Worm (Caenorhabditis elegans) whole organism, L1 larva: ENCODE data around the gene F46C5.4.

Experiments used
- C04F5.9 ChIP-seq: sonication (generic microtip); optimal IDR thresholded peaks from 2 replicates; lab custom pipeline; 2016; ENCODE audit warnings: missing genetic modification characterization, missing compliant biosample characterization
- C16A3.4 ChIP-seq: fragments of 150-350 bp; optimal IDR thresholded peaks from 2 replicates; lab custom pipeline; 2014; ENCODE audit warnings: missing biosample characterization, missing genetic modification characterization
- C34B4.2 ChIP-seq: sonication (generic microtip); optimal IDR thresholded peaks from 2 replicates; lab custom pipeline; 2017; ENCODE audit warnings: mild to moderate bottlenecking, missing genetic modification characterization, missing compliant biosample characterization
- F16B12.6 ChIP-seq: fragments of 150-350 bp; optimal IDR thresholded peaks from 2 replicates; lab custom pipeline; 2014; ENCODE audit warnings: missing biosample characterization, missing genetic modification characterization
- alr-1 ChIP-seq: fragments of 200-800 bp; sonication (Bioruptor generic); optimal IDR thresholded peaks from 2 replicates; lab custom pipeline; 2018; ENCODE audit warnings: borderline replicate concordance, mild to moderate bottlenecking, missing genetic modification characterization, missing compliant biosample characterization
- aly-2 ChIP-seq: fragments of 150-350 bp; optimal IDR thresholded peaks from 2 replicates; lab custom pipeline; 2014; ENCODE audit warnings: missing biosample characterization, missing genetic modification characterization
- ceh-63 ChIP-seq: fragments of 200-800 bp; sonication (Bioruptor generic); optimal IDR thresholded peaks from 2 replicates; lab custom pipeline; 2018; ENCODE audit warnings: mild to moderate bottlenecking, missing genetic modification characterization, missing compliant biosample characterization
- ceh-88 ChIP-seq: fragments of 200-800 bp; sonication (Bioruptor generic); IDR thresholded peaks from 2 replicates; pipeline ENCODE4 v1.3.6; 2022; ENCODE audit warnings: missing genetic modification characterization, missing compliant biosample characterization
- ceh-90 ChIP-seq: sonication (generic microtip); optimal IDR thresholded peaks from 2 replicates; lab custom pipeline; 2016; ENCODE audit warnings: missing genetic modification characterization, missing compliant biosample characterization
- ces-1 ChIP-seq: fragments of 150-350 bp; optimal IDR thresholded peaks from 2 replicates; lab custom pipeline; 2014; ENCODE audit warnings: missing biosample characterization, missing genetic modification reagents, missing genetic modification characterization
- dpl-1 ChIP-seq, 3 experiments: fragments of 150-350 bp in 2 of 3; sonication (generic microtip) in 1 of 3; optimal IDR thresholded peaks; 2 replicates each; lab custom pipeline; 2014 to 2017; ENCODE audit warnings: missing biosample characterization in 3 of 3, missing genetic modification characterization in 3 of 3, missing genetic modification reagents in 3 of 3
- efl-1 ChIP-seq, 4 experiments: fragments of 150-350 bp; optimal IDR thresholded peaks in 3 of 4; peaks in 1 of 4; 1 replicate in 1 of 4; 2 replicates in 3 of 4; lab custom pipeline; 2014; ENCODE audit warnings: missing biosample characterization in 2 of 4, missing genetic modification characterization in 2 of 4, missing genetic modification reagents in 2 of 4
- egl-13 ChIP-seq: sonication (generic microtip); optimal IDR thresholded peaks from 2 replicates; lab custom pipeline; 2016; ENCODE audit warnings: missing genotype, missing genetic modification reagents, missing genetic modification characterization, missing compliant biosample characterization
- elt-2 ChIP-seq: sonication (generic microtip); optimal IDR thresholded peaks from 2 replicates; lab custom pipeline; 2016; ENCODE audit warnings: missing genetic modification characterization, mild to moderate bottlenecking, inconsistent platforms, missing compliant biosample characterization, missing genetic modification reagents
- ets-5 ChIP-seq: fragments of 200-800 bp; sonication (Bioruptor generic); IDR thresholded peaks from 2 replicates; pipeline ENCODE4 v1.3.6; 2022; ENCODE audit warnings: missing genetic modification characterization, missing compliant biosample characterization
- fkh-10 ChIP-seq: sonication (generic microtip); optimal IDR thresholded peaks from 2 replicates; lab custom pipeline; 2017; ENCODE audit warnings: missing biosample characterization, missing genetic modification reagents, missing genetic modification characterization
- fkh-4 ChIP-seq: sonication (generic microtip); optimal IDR thresholded peaks from 2 replicates; lab custom pipeline; 2016; ENCODE audit warnings: missing compliant biosample characterization, missing genetic modification characterization, borderline replicate concordance
- fkh-8 ChIP-seq: sonication (generic microtip); optimal IDR thresholded peaks from 2 replicates; lab custom pipeline; 2016; ENCODE audit warnings: mild to moderate bottlenecking, missing genetic modification characterization, missing compliant biosample characterization
- grh-1 ChIP-seq: fragments of 200-800 bp; sonication (Bioruptor generic); IDR thresholded peaks from 2 replicates; pipeline ENCODE4 v1.3.6; 2022; ENCODE audit warnings: missing genetic modification reagents, missing genetic modification characterization, missing compliant biosample characterization
- hpl-2 ChIP-seq: fragments of 150-350 bp; optimal IDR thresholded peaks from 2 replicates; lab custom pipeline; 2014; ENCODE audit warnings: missing biosample characterization, missing genetic modification reagents, missing genetic modification characterization
- irx-1 ChIP-seq: sonication (generic microtip); optimal IDR thresholded peaks from 2 replicates; lab custom pipeline; 2016; ENCODE audit warnings: missing genetic modification characterization, missing compliant biosample characterization
- jun-1 ChIP-seq: fragments of 150-350 bp; optimal IDR thresholded peaks from 2 replicates; lab custom pipeline; 2014; ENCODE audit warnings: missing biosample characterization, missing genetic modification reagents, missing genetic modification characterization
- lin-13 ChIP-seq: fragments of 150-350 bp; optimal IDR thresholded peaks from 2 replicates; lab custom pipeline; 2014; ENCODE audit warnings: missing biosample characterization, missing genetic modification reagents, missing genetic modification characterization
- lin-14 ChIP-seq: fragments of 200-800 bp; sonication (Bioruptor generic); optimal IDR thresholded peaks from 2 replicates; lab custom pipeline; 2018; ENCODE audit warnings: mild to moderate bottlenecking, missing genetic modification characterization, moderate library complexity, missing compliant biosample characterization
- lin-35 ChIP-seq, 2 experiments: fragments of 150-350 bp; optimal IDR thresholded peaks; 2 replicates each; lab custom pipeline; 2014; ENCODE audit warnings: missing biosample characterization in 2 of 2, missing genetic modification characterization in 2 of 2, missing genetic modification reagents in 2 of 2
- lin-39 ChIP-seq: fragments of 150-350 bp; optimal IDR thresholded peaks from 2 replicates; lab custom pipeline; 2014; ENCODE audit warnings: missing biosample characterization, missing genetic modification reagents, missing genetic modification characterization
- lsy-2 ChIP-seq, 2 experiments: fragments of 150-350 bp; optimal IDR thresholded peaks; 2 replicates each; lab custom pipeline; 2014; ENCODE audit warnings: missing biosample characterization in 2 of 2, missing genetic modification characterization in 2 of 2
- mdl-1 ChIP-seq, 2 experiments: fragments of 150-350 bp; optimal IDR thresholded peaks; 2 replicates each; lab custom pipeline; 2014 to 2017; ENCODE audit warnings: missing biosample characterization in 2 of 2, missing genetic modification characterization in 2 of 2, inconsistent platforms in 1 of 2
- mep-1 ChIP-seq: fragments of 150-350 bp; optimal IDR thresholded peaks from 2 replicates; lab custom pipeline; 2014; ENCODE audit warnings: missing biosample characterization, missing genetic modification characterization
- nhr-19 ChIP-seq: fragments of 200-800 bp; sonication (Bioruptor generic); conservative IDR thresholded peaks from 2 replicates; pipeline ENCODE4 v1.3.6; 2022; ENCODE audit warnings: missing genetic modification characterization, missing compliant biosample characterization
- nhr-20 ChIP-seq: sonication (generic microtip); optimal IDR thresholded peaks from 2 replicates; lab custom pipeline; 2016; ENCODE audit warnings: mild to moderate bottlenecking, missing genetic modification characterization, missing compliant biosample characterization
- nhr-237 ChIP-seq: fragments of 150-350 bp; optimal IDR thresholded peaks from 2 replicates; lab custom pipeline; 2014; ENCODE audit warnings: missing biosample characterization, missing genetic modification characterization
- nhr-28 ChIP-seq: fragments of 150-350 bp; optimal IDR thresholded peaks from 2 replicates; lab custom pipeline; 2014; ENCODE audit warnings: missing biosample characterization, missing genetic modification characterization
- nhr-47 ChIP-seq: sonication (generic microtip); optimal IDR thresholded peaks from 2 replicates; lab custom pipeline; 2016; ENCODE audit warnings: mild to moderate bottlenecking, missing genetic modification characterization, moderate library complexity, missing compliant biosample characterization
- nhr-76 ChIP-seq: sonication (generic microtip); optimal IDR thresholded peaks from 2 replicates; lab custom pipeline; 2017; ENCODE audit warnings: missing biosample characterization, missing genetic modification characterization
- nhr-84 ChIP-seq: sonication (generic microtip); optimal IDR thresholded peaks from 2 replicates; lab custom pipeline; 2017; ENCODE audit warnings: missing biosample characterization, missing genetic modification characterization
- nhr-85 ChIP-seq: sonication (generic microtip); peaks from one replicate; lab custom pipeline; 2016; ENCODE audit warnings: missing genetic modification characterization, inconsistent platforms, missing compliant biosample characterization
- pax-3 ChIP-seq: fragments of 200-800 bp; sonication (Bioruptor generic); optimal IDR thresholded peaks from 2 replicates; lab custom pipeline; 2018; ENCODE audit warnings: mild to moderate bottlenecking, missing genetic modification characterization, moderate library complexity, missing compliant biosample characterization
- pqm-1 ChIP-seq: sonication (generic microtip); optimal IDR thresholded peaks from 3 replicates; lab custom pipeline; 2017; ENCODE audit warnings: missing biosample characterization, missing genetic modification characterization
- rnt-1 ChIP-seq: sonication (generic microtip); optimal IDR thresholded peaks from 2 replicates; lab custom pipeline; 2016; ENCODE audit warnings: mild to moderate bottlenecking, missing genetic modification characterization, moderate library complexity, missing compliant biosample characterization
- sptf-1 ChIP-seq: fragments of 150-350 bp; optimal IDR thresholded peaks from 2 replicates; lab custom pipeline; 2014; ENCODE audit warnings: missing biosample characterization, missing genetic modification characterization
- sup-37 ChIP-seq: fragments of 200-800 bp; sonication (Bioruptor generic); optimal IDR thresholded peaks from 2 replicates; lab custom pipeline; 2018; ENCODE audit warnings: mild to moderate bottlenecking, missing genetic modification characterization, missing compliant biosample characterization
- tbx-2 ChIP-seq: sonication (generic microtip); optimal IDR thresholded peaks from 2 replicates; lab custom pipeline; 2016; ENCODE audit warnings: missing genetic modification characterization, missing compliant biosample characterization
- unc-62 ChIP-seq: fragments of 150-350 bp; optimal IDR thresholded peaks from 2 replicates; lab custom pipeline; 2014; ENCODE audit warnings: missing biosample characterization, missing genetic modification reagents, missing genetic modification characterization
- unc-86 ChIP-seq: sonication (generic microtip); optimal IDR thresholded peaks from 2 replicates; lab custom pipeline; 2016; ENCODE audit warnings: missing genetic modification characterization, missing compliant biosample characterization
- unc-98 ChIP-seq: fragments of 200-800 bp; sonication (Bioruptor generic); IDR thresholded peaks from 2 replicates; pipeline ENCODE4 v1.3.6; 2022; ENCODE audit warnings: missing genetic modification characterization, missing compliant biosample characterization
- zag-1 ChIP-seq: fragments of 150-350 bp; optimal IDR thresholded peaks from 2 replicates; lab custom pipeline; 2014; ENCODE audit warnings: missing biosample characterization, missing genetic modification characterization
- zip-4 ChIP-seq: fragments of 200-800 bp; sonication (Bioruptor generic); optimal IDR thresholded peaks from 2 replicates; lab custom pipeline; 2018; ENCODE audit warnings: mild to moderate bottlenecking, missing genetic modification characterization, moderate library complexity, missing compliant biosample characterization
- ztf-11 ChIP-seq, 2 experiments: sonication (generic microtip); optimal IDR thresholded peaks; 2 replicates each; lab custom pipeline; 2016 to 2017; ENCODE audit warnings: missing genetic modification characterization in 2 of 2, missing biosample characterization in 1 of 2, missing compliant biosample characterization in 1 of 2
- ztf-4 ChIP-seq: fragments of 150-350 bp; optimal IDR thresholded peaks from 2 replicates; lab custom pipeline; 2014; ENCODE audit warnings: missing biosample characterization, missing genetic modification characterization

F46C5.4 gene

DNA sequence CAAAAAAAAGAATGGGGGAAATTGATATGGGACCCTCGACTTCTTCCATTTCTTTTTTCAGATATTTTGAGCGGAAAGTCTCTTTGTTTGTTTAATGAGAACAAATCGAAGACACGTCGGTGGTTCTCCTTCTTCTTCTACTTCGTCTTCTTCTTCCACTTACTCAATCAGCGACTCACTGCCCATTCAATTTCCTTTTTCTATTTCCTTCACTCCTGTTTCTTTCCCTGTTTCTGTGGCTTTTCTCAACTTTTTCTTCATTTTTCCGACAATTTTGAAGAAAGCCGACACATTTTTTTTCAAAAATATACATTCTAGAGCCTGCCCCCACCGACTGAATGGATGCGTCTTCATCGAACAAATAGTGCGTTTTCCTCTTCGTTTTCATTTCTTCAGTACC is at the start of gene F46C5.4:
Gene F46C5.4, plus strand, starts transcription at position 222 of the 400 bp plus-strand sequence.
- TF ChIP-seq nhr-20 (tag; lab: Kevin White, UChicago): no peak
- TF ChIP-seq C16A3.4 (tag; lab: Kevin White, UChicago): no peak
- TF ChIP-seq ztf-11 (tag; optimal IDR thresholded peaks at IDR 0.05; lab: Kevin White, UChicago): no peak
- TF ChIP-seq fkh-10 (GFP tag; lab: Kevin White, UChicago): peak; percentile 85
- TF ChIP-seq lin-14: peak; percentile 66
- no peak for TF ChIP-seq unc-98 (GFP tag; lab: Robert Waterston, UW)

DNA sequence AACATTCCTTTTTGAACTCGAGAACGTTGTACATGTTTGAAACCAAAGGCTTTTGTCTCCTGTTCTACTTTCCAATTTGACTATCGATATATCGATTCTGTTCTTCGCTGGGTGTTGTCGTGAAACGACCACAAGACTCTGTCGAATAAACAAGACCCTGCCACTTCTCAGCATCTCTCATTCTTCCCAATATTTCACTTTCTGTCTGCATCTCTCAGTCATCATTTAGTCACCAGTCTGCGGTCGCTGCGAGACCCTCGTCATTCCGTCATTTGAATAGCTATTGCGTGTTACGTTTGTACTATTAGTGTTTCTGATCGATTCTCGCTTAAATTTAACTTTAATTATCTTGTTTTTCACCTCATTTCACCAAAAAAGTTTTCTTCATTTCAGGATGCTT is 48.5 kb upstream of the F46C5.4 start:
- TF ChIP-seq ztf-4 (tag; lab: Kevin White, UChicago) (peak; percentile 97), pax-3 (tag; lab: Kevin White, UChicago) (peak; percentile 93), ceh-90 (tag; lab: Kevin White, UChicago) (no peak), unc-62 (GFP tag; lab: Kevin White, UChicago) (no peak), egl-13 (peak; percentile 93), dpl-1 (GFP tag; optimal IDR thresholded peaks at IDR 0.05; lab: Kevin White, UChicago) (peak; percentile 77 to 83 (median 81)), lsy-2 (tag; optimal IDR thresholded peaks at IDR 0.05; lab: Kevin White, UChicago) (peak; percentile 93 to 94), nhr-47 (tag; lab: Kevin White, UChicago) (peak; percentile 97), ztf-11 (tag; optimal IDR thresholded peaks at IDR 0.05; lab: Kevin White, UChicago) (peak in 1 of 2 experiments; percentile 88), unc-98 (GFP tag; lab: Robert Waterston, UW) (no peak), zag-1 (tag; lab: Kevin White, UChicago) (peak; percentile 5), nhr-28 (tag; lab: Kevin White, UChicago) (peak; percentile 43), sptf-1 (tag; lab: Kevin White, UChicago) (no peak), ces-1 (no peak), unc-86 (tag; lab: Kevin White, UChicago) (peak; percentile 97), tbx-2 (tag; lab: Kevin White, UChicago) (peak; percentile 98), lin-14 (peak; percentile 98), fkh-4 (peak; percentile 82), hpl-2 (GFP tag; lab: Kevin White, UChicago) (peak; percentile 86), pqm-1 (no peak), ets-5 (GFP tag; lab: Robert Waterston, UW) (no peak), mdl-1 (tag; optimal IDR thresholded peaks at IDR 0.05; lab: Kevin White, UChicago) (peak in 1 of 2 experiments; percentile 94), lin-39 (peak; percentile 87), grh-1 (GFP tag; lab: Robert Waterston, UW) (peak; percentile 95), F16B12.6 (peak; percentile 61), nhr-85 (tag; lab: Kevin White, UChicago) (peak; percentile 99), aly-2 (tag; lab: Kevin White, UChicago) (peak; percentile 74), ceh-88 (GFP tag; lab: Robert Waterston, UW) (peak; percentile 92), sup-37 (GFP tag; lab: Kevin White, UChicago) (peak; percentile 79), nhr-237 (tag; lab: Kevin White, UChicago) (peak; percentile 89), efl-1 (optimal IDR thresholded peaks at IDR 0.05; lab: Kevin White, UChicago) (peak; percentile 90 to 93), efl-1 (GFP tag; optimal IDR thresholded peaks at IDR 0.05 in 1 of 2; lab: Kevin White, UChicago) (peak; percentile 78 to 98), alr-1 (tag; lab: Kevin White, UChicago) (no peak), nhr-19 (GFP tag; lab: Robert Waterston, UW) (peak; percentile 96), nhr-84 (tag; lab: Kevin White, UChicago) (no peak), C34B4.2 (tag; lab: Kevin White, UChicago) (no peak), nhr-76 (no peak), irx-1 (peak; percentile 94), ceh-63 (GFP tag; lab: Kevin White, UChicago) (peak; percentile 18), elt-2 (peak; percentile 82), rnt-1 (tag; lab: Kevin White, UChicago) (peak; percentile 94), lin-13 (GFP tag; lab: Kevin White, UChicago) (peak; percentile 94), zip-4 (GFP tag; lab: Kevin White, UChicago) (peak; percentile 84), C04F5.9 (peak; percentile 78), lin-35 (GFP tag; optimal IDR thresholded peaks at IDR 0.05; lab: Kevin White, UChicago) (peak; percentile 88 to 94), fkh-8 (tag; lab: Kevin White, UChicago) (peak; percentile 99), mep-1 (tag; lab: Kevin White, UChicago) (peak; percentile 98), jun-1 (tag; lab: Kevin White, UChicago) (peak; percentile 96)
